Fruit fly (Drosophila melanogaster): Measurements from ENCODE around the gene Taf9.

The Taf9 gene

DNA sequence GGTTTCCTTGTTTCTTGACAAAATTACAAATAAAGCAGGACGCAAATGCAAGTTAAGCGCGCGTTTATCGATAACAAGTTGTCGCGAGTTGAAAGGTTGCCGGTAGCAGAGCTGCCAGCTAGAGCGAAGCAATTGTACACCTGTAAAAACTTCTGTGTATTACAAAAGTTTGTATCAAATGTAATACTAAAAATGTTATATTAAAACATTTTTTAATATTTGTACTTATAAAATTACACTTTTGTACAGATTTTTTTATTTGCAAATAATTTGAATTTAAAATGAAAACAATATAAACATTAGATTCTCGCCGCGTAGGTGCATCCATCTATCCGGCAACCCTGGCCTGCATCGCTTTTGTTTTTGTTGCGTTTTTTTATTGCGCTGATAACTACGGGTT is 2.7 kb downstream of the Taf9 start, which contains the start of the genes CG8142 and Ucp4A (continued):
- peak; percentile 93 for TF ChIP-seq jigr1 (GFP tag; IDR thresholded peaks at IDR 0.05)
- no peak; the same call in 1 of the 2 replicates for TF ChIP-seq CkIIα-i1 (GFP tag; IDR thresholded peaks at IDR 0.05)
- TF ChIP-seq Stat92E (GFP tag; optimal IDR thresholded peaks at IDR 0.05), result no peak
- peak; percentile 92; the same call in 2 of the 3 replicates for TF ChIP-seq Dbx (GFP tag; IDR thresholded peaks at IDR 0.05)
- peak in 1 of 2 experiments; percentile 99 for TF ChIP-seq Hr78 (GFP tag; optimal IDR thresholded peaks at IDR 0.05)
- peak; percentile 94 for TF ChIP-seq CG2678 (tag; optimal IDR thresholded peaks at IDR 0.05)
- TF ChIP-seq trem (tag; optimal IDR thresholded peaks at IDR 0.05), result peak; percentile 92
- TF ChIP-seq chif (GFP tag; optimal IDR thresholded peaks at IDR 0.05), result peak in 1 of 2 experiments; percentile 69
- TF ChIP-seq nerfin-1 (tag; optimal IDR thresholded peaks at IDR 0.05), result peak; percentile 88
- TF ChIP-seq disco-r (GFP tag; optimal IDR thresholded peaks at IDR 0.05), result peak; percentile 14
- TF ChIP-seq tin (GFP tag; optimal IDR thresholded peaks at IDR 0.05), result peak; percentile 93
- no peak for TF ChIP-seq Trl (optimal IDR thresholded peaks at IDR 0.05)
- TF ChIP-seq Trl (GFP tag; optimal IDR thresholded peaks at IDR 0.05), result peak; percentile 44
- TF ChIP-seq fd3F (GFP tag; optimal IDR thresholded peaks at IDR 0.05), result peak; percentile 91
- TF ChIP-seq BtbVII (GFP tag; optimal IDR thresholded peaks at IDR 0.05), result peak; percentile 86
- no peak for TF ChIP-seq Kr (GFP tag; optimal IDR thresholded peaks at IDR 0.05)
- peak; percentile 10 for TF ChIP-seq Sin3A (optimal IDR thresholded peaks at IDR 0.05)
- TF ChIP-seq CG32772 (GFP tag; IDR thresholded peaks at IDR 0.05), result peak; percentile 97
- peak; percentile 34 for TF ChIP-seq pzg (GFP tag; optimal IDR thresholded peaks at IDR 0.05)
- TF ChIP-seq H15 (GFP tag; IDR thresholded peaks at IDR 0.05), result peak; percentile 95
- TF ChIP-seq fd102C (GFP tag; optimal IDR thresholded peaks at IDR 0.05), result no peak
- peak; percentile 76 for TF ChIP-seq CG6854 (GFP tag; optimal IDR thresholded peaks at IDR 0.05)
- peak; percentile 61 for TF ChIP-seq CG17802 (tag; optimal IDR thresholded peaks at IDR 0.05)
- TF ChIP-seq Ssrp (tag; optimal IDR thresholded peaks at IDR 0.05), result peak; percentile 89
- TF ChIP-seq CG11247 (GFP tag; IDR thresholded peaks at IDR 0.05), result peak; percentile 93
- peak; percentile 65; the same call in 1 of the 2 replicates for TF ChIP-seq aop (GFP tag; IDR thresholded peaks at IDR 0.05)
- TF ChIP-seq Hmr (GFP tag; optimal IDR thresholded peaks at IDR 0.05), result peak; percentile 86
- peak; percentile 25 for TF ChIP-seq ftz-f1 (GFP tag; optimal IDR thresholded peaks at IDR 0.05)
- peak; percentile 90 for TF ChIP-seq ro (GFP tag; IDR thresholded peaks at IDR 0.05)

DNA sequence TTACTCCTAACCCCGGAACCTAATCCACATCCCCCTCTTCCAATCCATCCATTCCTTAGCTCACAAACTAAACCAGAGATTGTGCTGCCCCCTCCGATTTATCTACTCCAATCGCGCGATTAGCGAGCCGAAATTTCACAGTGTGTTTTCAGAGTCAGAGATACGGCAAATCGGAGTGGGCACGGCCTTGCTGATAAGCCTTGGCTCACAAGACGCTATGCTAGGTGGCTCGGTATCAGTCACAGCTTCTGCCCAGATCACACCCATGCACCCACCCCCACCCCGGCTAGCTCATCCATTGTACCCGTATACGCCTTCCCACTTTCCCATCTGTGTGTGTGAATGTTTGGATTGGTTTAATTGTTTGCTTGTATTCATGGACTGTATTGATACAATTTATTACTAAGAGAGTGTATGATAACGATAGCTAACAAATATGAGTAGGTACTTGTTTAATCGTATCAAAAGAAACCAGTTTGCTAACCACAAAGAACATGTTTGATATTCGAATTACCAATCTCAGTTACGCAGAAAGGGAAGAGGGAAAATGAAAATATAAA is 3.9 kb downstream of the Taf9 start:
- TF ChIP-seq stc (GFP tag; IDR thresholded peaks at IDR 0.05), result no peak
- no peak for TF ChIP-seq CG14860 (GFP tag; IDR thresholded peaks at IDR 0.05; ENCODE audit: partially characterized antibody)
- no peak for TF ChIP-seq Rfx (GFP tag; IDR thresholded peaks at IDR 0.05)
- TF ChIP-seq sc (optimal IDR thresholded peaks at IDR 0.05), result no peak
- no peak for TF ChIP-seq sc (GFP tag; optimal IDR thresholded peaks at IDR 0.05)
- TF ChIP-seq CG43689 (GFP tag; IDR thresholded peaks at IDR 0.05), result no peak
- TF ChIP-seq fd96Cb (tag; optimal IDR thresholded peaks at IDR 0.05), result no peak
- TF ChIP-seq aop (GFP tag; IDR thresholded peaks at IDR 0.05), result no peak
- no peak for TF ChIP-seq tin (GFP tag; optimal IDR thresholded peaks at IDR 0.05)
- no peak for TF ChIP-seq NfI (GFP tag; optimal IDR thresholded peaks at IDR 0.05)
- no peak for TF ChIP-seq CG3847 (GFP tag; IDR thresholded peaks at IDR 0.05)
- TF ChIP-seq ssp (GFP tag; IDR thresholded peaks at IDR 0.05), result no peak
- TF ChIP-seq chif (GFP tag; optimal IDR thresholded peaks at IDR 0.05), result no peak
- TF ChIP-seq mam (GFP tag; optimal IDR thresholded peaks at IDR 0.05), result no peak
- no peak for TF ChIP-seq CG10979 (tag; optimal IDR thresholded peaks at IDR 0.05)
- TF ChIP-seq PHDP (tag; optimal IDR thresholded peaks at IDR 0.05), result peak; percentile 12
- no peak for TF ChIP-seq stwl (tag; optimal IDR thresholded peaks at IDR 0.05)
- TF ChIP-seq CG11456 (GFP tag; IDR thresholded peaks at IDR 0.05), result no peak
- TF ChIP-seq CG10543 (GFP tag; optimal IDR thresholded peaks at IDR 0.05), result peak; percentile 4
- no peak for TF ChIP-seq CG11696 (GFP tag; IDR thresholded peaks at IDR 0.05)
- peak; percentile 19 for TF ChIP-seq cg (GFP tag; optimal IDR thresholded peaks at IDR 0.05)
- TF ChIP-seq Ptx1 (GFP tag; IDR thresholded peaks at IDR 0.05), result no peak
- TF ChIP-seq danr (GFP tag; IDR thresholded peaks at IDR 0.05), result no peak
- TF ChIP-seq crc (GFP tag; optimal IDR thresholded peaks at IDR 0.05), result no peak
- TF ChIP-seq gsb-n (tag; optimal IDR thresholded peaks at IDR 0.05), result no peak

All from whole organism, embryonic.